Fruit fly (Drosophila melanogaster) Kc167 (cell line): ENCODE measurements around the gene Alp12.

Experiments used
- Myc ChIP-seq: fragments of >200 bp; optimal IDR thresholded peaks from 2 replicates; lab custom pipeline; 2017; ENCODE audit warnings: missing external identifiers
- h ChIP-seq: fragments of >200 bp; optimal IDR thresholded peaks from 3 replicates; lab custom pipeline; 2018; ENCODE audit warnings: missing external identifiers
- insv ChIP-seq: fragments of >200 bp; optimal IDR thresholded peaks from 3 replicates; lab custom pipeline; 2018; ENCODE audit warnings: missing external identifiers

DNA sequence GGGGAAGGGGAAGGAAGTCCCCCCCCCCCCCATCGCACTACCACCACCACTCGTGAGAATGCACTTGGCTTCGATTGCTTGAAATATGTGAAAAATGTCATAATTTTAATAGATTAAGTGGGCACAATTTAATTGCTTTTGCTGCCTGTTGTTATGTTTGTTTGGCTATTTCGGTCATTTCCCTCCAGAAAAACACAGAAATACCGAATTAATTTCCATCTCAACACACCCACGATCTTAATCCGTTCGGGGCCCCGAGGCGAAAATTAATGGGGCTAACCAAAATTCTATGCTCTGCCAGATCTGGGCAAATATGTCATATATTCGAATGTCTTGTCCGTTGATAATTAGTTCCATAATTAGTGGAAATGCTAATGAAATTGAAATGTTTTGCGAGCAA is 1.2 kb upstream of the Alp12 start:
- TF ChIP-seq insv (no peak), h (lab: Kevin White, UChicago) (no peak), Myc (lab: Kevin White, UChicago) (no peak)
